Worm (Caenorhabditis elegans) whole organism, L4 larva: Measurements from ENCODE around the gene rpc-2.
A peak's percentile ranks its signal among the peaks of the same experiment; 100 is the strongest.

ENCODE experiments used
- D1046.2 ChIP-seq: fragments of 200-800 bp; sonication (Bioruptor generic); IDR thresholded peaks from 2 replicates; pipeline ENCODE4 v1.3.6; 2022; ENCODE audit warnings: missing genetic modification characterization, missing compliant biosample characterization
- F37D6.2 ChIP-seq: sonication (generic microtip); optimal IDR thresholded peaks from 2 replicates; lab custom pipeline; 2016; ENCODE audit warnings: mild to moderate bottlenecking, missing genetic modification characterization, missing compliant biosample characterization
- F49E8.2 ChIP-seq: sonication (generic microtip); optimal IDR thresholded peaks from 2 replicates; lab custom pipeline; 2016; ENCODE audit warnings: missing compliant biosample characterization, mild to moderate bottlenecking, missing genetic modification characterization, borderline replicate concordance
- R02D3.7 ChIP-seq: fragments of 150-350 bp; sonication (generic microtip); optimal IDR thresholded peaks from 3 replicates; lab custom pipeline; 2014; ENCODE audit warnings: missing biosample characterization, missing genetic modification characterization
- Y105C5A.15 ChIP-seq: fragments of 200-800 bp; sonication (Bioruptor generic); IDR thresholded peaks from 2 replicates; pipeline ENCODE4 v1.3.6; 2022; ENCODE audit warnings: missing genetic modification characterization, missing compliant biosample characterization
- aha-1 ChIP-seq: fragments of 150-350 bp; peaks from one replicate; lab custom pipeline; 2014; ENCODE audit warnings: missing biosample characterization, missing genetic modification characterization
- aly-2 ChIP-seq: sonication (generic microtip); optimal IDR thresholded peaks from 2 replicates; lab custom pipeline; 2018; ENCODE audit warnings: missing biosample characterization, missing genetic modification characterization
- arid-1 ChIP-seq: fragments of 200-800 bp; sonication (Bioruptor generic); conservative IDR thresholded peaks from 2 replicates; pipeline ENCODE4 v1.3.6; 2022; ENCODE audit warnings: missing genetic modification reagents, missing genetic modification characterization, missing compliant biosample characterization
- ceh-20 ChIP-seq: fragments of 200-800 bp; sonication (Bioruptor generic); IDR thresholded peaks from 2 replicates; pipeline ENCODE4 v1.3.6; 2022; ENCODE audit warnings: missing genetic modification reagents, missing genetic modification characterization, missing compliant biosample characterization
- ces-1 ChIP-seq: fragments of 150-350 bp; sonication (generic microtip); optimal IDR thresholded peaks from 4 replicates; lab custom pipeline; 2014; ENCODE audit warnings: missing biosample characterization, missing genetic modification reagents, missing genetic modification characterization
- cey-2 ChIP-seq: sonication (generic microtip); optimal IDR thresholded peaks from 3 replicates; lab custom pipeline; 2017; ENCODE audit warnings: missing genetic modification characterization, mild to moderate bottlenecking, missing compliant biosample characterization, antibody characterized with exemption, borderline replicate concordance; ENCODE audit not compliant: insufficient read depth
- dmd-6 ChIP-seq: fragments of 200-800 bp; sonication (Bioruptor generic); IDR thresholded peaks from 2 replicates; pipeline ENCODE4 v1.3.6; 2022; ENCODE audit warnings: missing genetic modification reagents, missing genetic modification characterization, missing compliant biosample characterization
- dpl-1 ChIP-seq: fragments of 150-350 bp; optimal IDR thresholded peaks from 2 replicates; lab custom pipeline; 2014; ENCODE audit warnings: missing biosample characterization, missing genetic modification reagents, missing genetic modification characterization
- duxl-1 ChIP-seq: sonication (generic microtip); optimal IDR thresholded peaks from 2 replicates; lab custom pipeline; 2016; ENCODE audit warnings: mild to moderate bottlenecking, missing genetic modification characterization, moderate library complexity, missing compliant biosample characterization; ENCODE audit not compliant: poor library complexity
- egl-43 ChIP-seq: fragments of 200-800 bp; sonication (Bioruptor generic); IDR thresholded peaks from 2 replicates; pipeline ENCODE4 v1.3.6; 2022; ENCODE audit warnings: missing genetic modification reagents, missing genetic modification characterization, missing compliant biosample characterization
- hlh-11 ChIP-seq: fragments of 200-800 bp; sonication (Bioruptor generic); optimal IDR thresholded peaks from 2 replicates; lab custom pipeline; 2018; ENCODE audit warnings: mild to moderate bottlenecking, missing genetic modification characterization, missing compliant biosample characterization
- hlh-30 ChIP-seq: sonication (generic microtip); optimal IDR thresholded peaks from 2 replicates; lab custom pipeline; 2017; ENCODE audit warnings: antibody characterized with exemption, mild to moderate bottlenecking, missing genetic modification characterization, missing compliant biosample characterization; ENCODE audit not compliant: insufficient read depth
- jun-1 ChIP-seq: fragments of 150-350 bp; optimal IDR thresholded peaks from 2 replicates; lab custom pipeline; 2014; ENCODE audit warnings: missing biosample characterization, missing genetic modification reagents, missing genetic modification characterization
- lin-1 ChIP-seq: fragments of 200-800 bp; sonication (Bioruptor generic); IDR thresholded peaks from 2 replicates; pipeline ENCODE4 v1.3.6; 2022; ENCODE audit warnings: missing genetic modification reagents, missing genetic modification characterization, missing compliant biosample characterization
- lin-15B ChIP-seq: fragments of 150-350 bp; sonication (generic microtip); optimal IDR thresholded peaks from 3 replicates; lab custom pipeline; 2014; ENCODE audit warnings: missing biosample characterization, missing genetic modification characterization
- lin-39 ChIP-seq: fragments of 150-350 bp; optimal IDR thresholded peaks from 2 replicates; lab custom pipeline; 2014; ENCODE audit warnings: missing biosample characterization, missing genetic modification reagents, missing genetic modification characterization
- lsy-2 ChIP-seq, 2 experiments: fragments of 150-350 bp in 1 of 2; sonication (generic microtip) in 1 of 2; optimal IDR thresholded peaks; 2 replicates each; lab custom pipeline; 2014 to 2017; ENCODE audit warnings: missing biosample characterization in 2 of 2, missing genetic modification characterization in 2 of 2
- mdl-1 ChIP-seq, 2 experiments: fragments of 150-350 bp in 1 of 2; sonication (generic microtip) in 1 of 2; optimal IDR thresholded peaks; 2 replicates each; lab custom pipeline; 2014 to 2017; ENCODE audit warnings: missing biosample characterization in 2 of 2, missing genetic modification characterization in 2 of 2
- mes-2 ChIP-seq: sonication (generic microtip); optimal IDR thresholded peaks from 2 replicates; lab custom pipeline; 2016; ENCODE audit warnings: missing genotype, mild to moderate bottlenecking, missing genetic modification characterization, missing compliant biosample characterization; ENCODE audit not compliant: poor library complexity, severe bottlenecking
- mxl-2 ChIP-seq: fragments of 200-800 bp; sonication (Bioruptor generic); conservative IDR thresholded peaks from 2 replicates; pipeline ENCODE4 v1.3.6; 2022; ENCODE audit warnings: missing genetic modification reagents, missing genetic modification characterization, missing compliant biosample characterization
- nhr-10 ChIP-seq: fragments of 150-350 bp; optimal IDR thresholded peaks from 2 replicates; lab custom pipeline; 2014; ENCODE audit warnings: missing biosample characterization, missing genetic modification characterization
- nhr-102 ChIP-seq: sonication (generic microtip); optimal IDR thresholded peaks from 2 replicates; lab custom pipeline; 2016; ENCODE audit warnings: mild to moderate bottlenecking, missing genetic modification characterization, moderate library complexity, missing compliant biosample characterization
- nhr-111 ChIP-seq: fragments of 200-800 bp; sonication (Bioruptor generic); optimal IDR thresholded peaks from 2 replicates; lab custom pipeline; 2018; ENCODE audit warnings: mild to moderate bottlenecking, missing genetic modification characterization, missing compliant biosample characterization
- nhr-28 ChIP-seq: fragments of 150-350 bp; optimal IDR thresholded peaks from 2 replicates; lab custom pipeline; 2014; ENCODE audit warnings: missing biosample characterization, missing genetic modification characterization
- pha-4 ChIP-seq, 2 experiments: fragments of 150-350 bp in 1 of 2; fragments of 200-800 bp in 1 of 2; sonication (Bioruptor generic) in 1 of 2; IDR thresholded peaks in 1 of 2; optimal IDR thresholded peaks in 1 of 2; 2 replicates each; pipeline versions ENCODE4 v1.3.6 to Lab custom; 2014 to 2022; ENCODE audit warnings: missing genetic modification characterization in 2 of 2, missing genetic modification reagents in 2 of 2, missing biosample characterization in 1 of 2, missing compliant biosample characterization in 1 of 2
- php-3 ChIP-seq: fragments of 200-800 bp; sonication (Bioruptor generic); IDR thresholded peaks from 2 replicates; pipeline ENCODE4 v1.3.6; 2022; ENCODE audit warnings: missing genetic modification reagents, missing genetic modification characterization, missing compliant biosample characterization
- pqm-1 ChIP-seq: sonication (generic microtip); optimal IDR thresholded peaks from 2 replicates; lab custom pipeline; 2017; ENCODE audit warnings: missing biosample characterization, missing genetic modification characterization
- set-16 ChIP-seq: fragments of 200-800 bp; sonication (Bioruptor generic); IDR thresholded peaks from 2 replicates; pipeline ENCODE4 v1.3.6; 2022; ENCODE audit warnings: missing genetic modification reagents, missing genetic modification characterization, missing compliant biosample characterization
- skn-1 ChIP-seq: fragments of 150-350 bp; optimal IDR thresholded peaks from 2 replicates; lab custom pipeline; 2014; ENCODE audit warnings: missing biosample characterization, missing genetic modification characterization
- snpc-1.2 ChIP-seq: fragments of 200-800 bp; sonication (Bioruptor generic); IDR thresholded peaks from 2 replicates; pipeline ENCODE4 v1.3.6; 2022; ENCODE audit warnings: missing genetic modification reagents, missing genetic modification characterization, missing compliant biosample characterization
- unc-62 ChIP-seq, 3 experiments: fragments of 150-350 bp in 1 of 3; sonication (generic microtip); optimal IDR thresholded peaks in 2 of 3; peaks in 1 of 3; 1 replicate in 1 of 3; 2 replicates in 2 of 3; lab custom pipeline; 2014 to 2017; ENCODE audit warnings: missing biosample characterization in 3 of 3, missing genetic modification characterization in 3 of 3, missing genetic modification reagents in 3 of 3, missing genotype in 1 of 3
- zfp-2 ChIP-seq: sonication (generic microtip); optimal IDR thresholded peaks from 2 replicates; lab custom pipeline; 2016; ENCODE audit warnings: mild to moderate bottlenecking, missing genetic modification characterization, missing compliant biosample characterization
- zip-2 ChIP-seq: fragments of 150-350 bp; optimal IDR thresholded peaks from 2 replicates; lab custom pipeline; 2014; ENCODE audit warnings: missing biosample characterization, missing genetic modification characterization
- ztf-11 ChIP-seq: fragments of 150-350 bp; optimal IDR thresholded peaks from 2 replicates; lab custom pipeline; 2014; ENCODE audit warnings: missing biosample characterization, missing genetic modification characterization
- ztf-7 ChIP-seq: fragments of 150-350 bp; optimal IDR thresholded peaks from 2 replicates; lab custom pipeline; 2014; ENCODE audit warnings: missing biosample characterization, missing genetic modification characterization

rpc-2 gene

ce11 chrIII:5568679-5569078 is 11.5 kb downstream of the rpc-2 start, which contains the start of gene nspb-12:
nspb-12 (minus strand) TSS chrIII:5568779.
- TF ChIP-seq mdl-1 (tag; optimal IDR thresholded peaks at IDR 0.05; lab: Kevin White, UChicago) (no peak), dpl-1 (GFP tag; lab: Kevin White, UChicago) (no peak), skn-1 (tag; lab: Kevin White, UChicago) (no peak), php-3 (GFP tag; lab: Robert Waterston, UW) (no peak), aha-1 (peak; percentile 1), lin-1 (GFP tag; lab: Robert Waterston, UW) (no peak)

DNA sequence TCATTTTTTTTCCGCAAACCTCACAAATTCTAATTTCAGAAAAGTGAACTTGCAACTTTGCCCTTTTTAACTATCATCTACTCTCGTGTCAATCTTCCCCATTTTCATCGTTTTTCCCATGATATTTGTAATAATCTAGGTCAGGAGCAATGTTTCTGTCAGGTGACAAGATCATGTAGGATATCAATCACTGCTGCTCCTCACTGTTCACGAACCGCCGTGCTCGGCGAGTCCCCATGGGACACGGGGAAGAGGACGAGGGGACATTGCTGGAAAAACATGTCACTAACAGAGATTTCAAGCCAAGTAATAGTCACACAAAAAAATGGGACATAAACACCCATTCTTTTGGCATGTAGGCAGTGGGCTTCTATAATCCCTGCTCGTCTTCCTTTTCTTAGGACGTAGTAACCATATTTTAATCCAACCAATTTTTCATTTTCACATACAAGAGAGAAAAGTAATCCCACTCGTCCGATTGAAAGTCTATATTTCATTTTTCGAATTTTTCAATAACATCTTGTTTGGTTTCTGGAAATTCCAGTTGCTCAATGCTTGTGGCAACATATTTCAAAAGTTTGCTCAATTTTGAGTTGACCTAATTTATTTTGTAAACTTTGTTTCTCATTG is 13.8 kb downstream of the rpc-2 start:
- no peak for TF ChIP-seq Y105C5A.15 (GFP tag; lab: Robert Waterston, UW)
- TF ChIP-seq jun-1: no peak
- peak in 1 of 2 experiments; percentile 86 for TF ChIP-seq unc-62 (GFP tag; optimal IDR thresholded peaks at IDR 0.05 in 1 of 2; lab: Kevin White, UChicago)
- TF ChIP-seq unc-62 (tag; optimal IDR thresholded peaks at IDR 0.05; lab: Kevin White, UChicago): no peak
- TF ChIP-seq aly-2: no peak
- TF ChIP-seq cey-2 (tag; lab: Kevin White, UChicago): no peak
- TF ChIP-seq hlh-11: no peak
- no peak for TF ChIP-seq F49E8.2
- TF ChIP-seq mxl-2 (GFP tag; lab: Robert Waterston, UW): no peak
- peak; percentile 48; the same call in 1 of the 2 replicates for TF ChIP-seq ceh-20
- TF ChIP-seq nhr-10 (tag; lab: Kevin White, UChicago): no peak
- TF ChIP-seq lin-15B (tag; lab: Kevin White, UChicago): no peak
- peak; percentile 10 for TF ChIP-seq hlh-30
- no peak for TF ChIP-seq php-3 (GFP tag; lab: Robert Waterston, UW)
- TF ChIP-seq, all 104 proteins: peak for 3

DNA sequence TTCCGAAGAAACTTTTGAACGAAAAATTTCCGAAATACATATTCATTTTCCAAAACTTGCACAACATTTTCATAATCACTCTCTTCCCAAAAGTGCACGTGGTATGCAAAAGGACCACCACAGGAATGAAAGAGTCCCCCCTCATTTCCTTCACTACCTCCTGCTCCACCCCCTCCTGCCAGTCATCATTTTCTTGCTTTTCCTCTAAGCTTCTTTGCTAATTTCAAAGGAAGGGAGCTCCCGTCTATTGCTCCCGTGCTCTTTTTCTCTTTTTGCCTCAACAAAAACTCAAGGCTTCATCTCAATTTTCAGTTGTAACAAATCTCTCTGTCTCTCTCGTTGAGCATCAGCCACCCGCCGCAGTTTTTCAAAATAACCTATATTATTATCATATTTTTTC is 15.6 kb downstream of the rpc-2 start:
- TF ChIP-seq nhr-28 (no peak), aha-1 (peak; percentile 57), hlh-30 (peak; percentile 52)

- no peak for TF ChIP-seq nhr-102 (tag; lab: Kevin White, UChicago)
- TF ChIP-seq lin-39: no peak
- no peak for TF ChIP-seq dmd-6 (GFP tag; lab: Robert Waterston, UW)
- no peak for TF ChIP-seq dpl-1 (GFP tag; lab: Kevin White, UChicago)
- no peak for TF ChIP-seq snpc-1.2 (GFP tag; lab: Robert Waterston, UW)
- no peak for TF ChIP-seq egl-43
- no peak for TF ChIP-seq set-16
- TF ChIP-seq cey-2 (tag; lab: Kevin White, UChicago): no peak
Measured at ce11 chrIII:5573694-5574093, 16.5 kb downstream of the rpc-2 start, which contains the start of gene molo-1. molo-1 (plus strand) TSS chrIII:5573994.

DNA sequence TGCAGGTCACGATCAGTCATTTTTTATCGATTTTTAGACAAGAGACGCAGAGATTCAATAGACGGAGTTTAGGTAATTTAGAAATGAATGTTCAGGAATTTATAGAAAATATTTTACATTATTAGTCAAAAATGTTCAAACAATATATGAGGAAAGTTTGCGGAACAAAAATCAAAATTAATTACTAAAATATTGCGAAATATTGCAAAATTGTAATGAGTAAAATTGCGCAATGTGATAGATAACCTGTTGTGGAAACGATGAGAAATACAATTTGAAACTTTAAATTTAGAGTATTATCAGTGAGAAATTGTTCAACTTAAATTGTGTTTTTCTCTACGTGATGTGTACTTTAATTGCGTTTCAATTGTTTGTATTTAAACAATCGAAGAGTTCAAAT is 23.9 kb downstream of the rpc-2 start, which contains the start of gene F56D2.5:
Gene F56D2.5 (minus strand): TSS at position 371 of the 400 bp plus-strand sequence.
- TF ChIP-seq arid-1: no peak
- no peak for TF ChIP-seq pha-4 (GFP tag; IDR thresholded peaks at IDR 0.05; lab: Robert Waterston, UW)
- no peak for TF ChIP-seq pha-4 (tag; optimal IDR thresholded peaks at IDR 0.05; lab: Kevin White, UChicago)
- TF ChIP-seq R02D3.7 (tag; lab: Kevin White, UChicago): no peak
- TF ChIP-seq D1046.2 (GFP tag; lab: Robert Waterston, UW): no peak
- no peak for TF ChIP-seq nhr-111
- no peak for TF ChIP-seq dmd-6 (GFP tag; lab: Robert Waterston, UW)
- TF ChIP-seq php-3 (GFP tag; lab: Robert Waterston, UW): no peak
- TF ChIP-seq lsy-2 (tag; optimal IDR thresholded peaks at IDR 0.05; lab: Kevin White, UChicago): peak in 1 of 2 experiments; percentile 5
- TF ChIP-seq pqm-1 (tag; lab: Kevin White, UChicago): no peak
- peak; percentile 96 for TF ChIP-seq ztf-7 (tag; lab: Kevin White, UChicago)
- TF ChIP-seq skn-1 (tag; lab: Kevin White, UChicago): no peak
- TF ChIP-seq duxl-1 (tag; lab: Kevin White, UChicago): no peak
- no peak for TF ChIP-seq mes-2 (tag; lab: Kevin White, UChicago)
- no peak for TF ChIP-seq ces-1 (GFP tag; lab: Kevin White, UChicago)
- TF ChIP-seq zip-2 (tag; lab: Kevin White, UChicago): peak; percentile 98
- peak in 1 of 2 experiments; percentile 29 for TF ChIP-seq unc-62 (GFP tag; optimal IDR thresholded peaks at IDR 0.05 in 1 of 2; lab: Kevin White, UChicago)
- TF ChIP-seq unc-62 (tag; optimal IDR thresholded peaks at IDR 0.05; lab: Kevin White, UChicago): no peak
- no peak for TF ChIP-seq lin-15B (tag; lab: Kevin White, UChicago)
- no peak for TF ChIP-seq aly-2
- TF ChIP-seq ztf-11 (tag; lab: Kevin White, UChicago): no peak
- no peak for TF ChIP-seq zfp-2 (tag; lab: Kevin White, UChicago)
- no peak for TF ChIP-seq F37D6.2
- no peak for TF ChIP-seq dpl-1 (GFP tag; lab: Kevin White, UChicago)
